Worm (Caenorhabditis elegans) whole organism, L1 larva: ENCODE measurements around the gene C14F11.7.

Experiments
- ama-1 ChIP-seq: fragments of 150-350 bp; optimal IDR thresholded peaks from 2 replicates; lab custom pipeline; 2014
- ceh-82 ChIP-seq, 3 experiments: fragments of 150-350 bp in 1 of 3; sonication (generic microtip) in 2 of 3; optimal IDR thresholded peaks; 2 replicates each; lab custom pipeline; 2014 to 2017; ENCODE audit warnings: missing biosample characterization in 3 of 3, missing genetic modification characterization in 3 of 3
- lin-35 ChIP-seq, 2 experiments: fragments of 150-350 bp; optimal IDR thresholded peaks; 2 replicates each; lab custom pipeline; 2014; ENCODE audit warnings: missing biosample characterization in 2 of 2, missing genetic modification characterization in 2 of 2, missing genetic modification reagents in 2 of 2
- nhr-237 ChIP-seq: fragments of 150-350 bp; optimal IDR thresholded peaks from 2 replicates; lab custom pipeline; 2014; ENCODE audit warnings: missing biosample characterization, missing genetic modification characterization
- nhr-28 ChIP-seq: fragments of 150-350 bp; optimal IDR thresholded peaks from 2 replicates; lab custom pipeline; 2014; ENCODE audit warnings: missing biosample characterization, missing genetic modification characterization
- ztf-4 ChIP-seq: fragments of 150-350 bp; optimal IDR thresholded peaks from 2 replicates; lab custom pipeline; 2014; ENCODE audit warnings: missing biosample characterization, missing genetic modification characterization

DNA sequence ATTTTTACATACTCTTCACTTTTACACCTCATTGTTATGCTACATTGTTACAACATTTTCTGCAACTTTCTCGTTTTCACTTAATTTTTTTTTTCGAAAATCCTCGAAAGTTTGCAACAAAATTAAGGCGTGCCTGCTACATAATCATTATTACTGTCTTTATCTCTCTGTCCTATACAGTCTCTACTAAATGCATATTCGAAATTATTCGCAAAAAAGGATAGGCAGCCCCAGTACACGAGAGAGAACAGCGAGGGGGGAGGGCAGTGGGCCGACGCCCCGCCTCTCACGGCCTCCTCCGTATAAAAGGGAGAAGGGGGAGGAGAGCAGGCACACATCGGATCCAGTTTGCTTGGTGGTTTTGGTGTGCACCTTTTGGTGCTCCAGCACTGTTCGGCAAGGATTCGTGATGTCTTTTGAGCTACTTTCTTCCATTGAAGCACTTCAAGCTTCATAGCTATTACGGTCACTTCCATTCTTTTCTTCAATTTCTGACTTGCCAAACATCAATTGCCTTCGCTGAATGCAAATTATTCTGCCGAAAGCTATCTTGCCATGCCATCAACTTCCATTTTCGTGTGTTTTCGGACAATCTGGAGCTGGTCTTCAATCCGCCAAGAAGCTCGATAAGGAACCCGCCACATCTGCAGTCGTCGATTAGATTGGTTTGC, 43.7 kb upstream of the C14F11.7 start:
- peak; percentile 16 to 48 (median 39) for TF ChIP-seq ceh-82 (tag; optimal IDR thresholded peaks at IDR 0.05; lab: Kevin White, UChicago)
- peak; percentile 12 to 61 for TF ChIP-seq lin-35 (GFP tag; optimal IDR thresholded peaks at IDR 0.05; lab: Kevin White, UChicago)
- TF ChIP-seq nhr-28: no peak
- peak; percentile 98 for TF ChIP-seq ama-1 (lab: Kevin White, UChicago)
- peak; percentile 32 for TF ChIP-seq ztf-4 (tag; lab: Kevin White, UChicago)
- TF ChIP-seq nhr-237 (tag; lab: Kevin White, UChicago): no peak
